Fruit fly (Drosophila melanogaster) whole organism, embryonic: ENCODE measurements around the gene Orct2.

Experiments
- Adf1 ChIP-seq: fragments of 200-800 bp; sonication (Bioruptor generic); IDR thresholded peaks from 2 replicates; pipeline ENCODE4 v1.3.6; 2022; ENCODE audit warnings: missing biosample characterization, missing genetic modification characterization
- CG1024 ChIP-seq: fragments of 200-800 bp; sonication (Bioruptor generic); IDR thresholded peaks from 2 replicates; pipeline ENCODE4 v1.3.6; 2022; ENCODE audit warnings: missing biosample characterization, missing genetic modification characterization
- CG10431 ChIP-seq: fragments of 200-800 bp; sonication (Bioruptor generic); optimal IDR thresholded peaks from 3 replicates; lab custom pipeline; 2018; ENCODE audit warnings: missing biosample characterization, mild to moderate bottlenecking, missing genetic modification characterization
- CG10543 ChIP-seq: fragments of 200-800 bp; sonication (Bioruptor generic); optimal IDR thresholded peaks from 3 replicates; lab custom pipeline; 2017; ENCODE audit warnings: missing biosample characterization, mild to moderate bottlenecking, missing genetic modification characterization, moderate library complexity
- CG11085 ChIP-seq: fragments of 200-800 bp; sonication (Bioruptor generic); IDR thresholded peaks from 2 replicates; pipeline ENCODE4 v1.3.6; 2022; ENCODE audit warnings: missing biosample characterization, missing genetic modification characterization
- CG11398 ChIP-seq: fragments of 200-800 bp; sonication (Bioruptor generic); optimal IDR thresholded peaks from 2 replicates; lab custom pipeline; 2016; ENCODE audit warnings: missing biosample characterization, missing genetic modification characterization
- CG12219 ChIP-seq: fragments of 200-800 bp; sonication (Bioruptor generic); optimal IDR thresholded peaks from 3 replicates; lab custom pipeline; 2018; ENCODE audit warnings: missing biosample characterization, mild to moderate bottlenecking, missing genetic modification characterization
- CG12942 ChIP-seq: fragments of 200-800 bp; sonication (Bioruptor generic); optimal IDR thresholded peaks from 3 replicates; lab custom pipeline; 2016; ENCODE audit warnings: missing biosample characterization, missing genetic modification characterization
- CG13287 ChIP-seq: fragments of 200-800 bp; sonication (Bioruptor generic); IDR thresholded peaks from 2 replicates; pipeline ENCODE4 v1.3.6; 2022; ENCODE audit warnings: missing biosample characterization, missing genetic modification characterization; ENCODE audit not compliant: partially characterized antibody
- CG13424 ChIP-seq: fragments of 200-800 bp; sonication (Bioruptor generic); optimal IDR thresholded peaks from 2 replicates; lab custom pipeline; 2019; ENCODE audit warnings: missing biosample characterization, mild to moderate bottlenecking, missing genetic modification characterization, moderate library complexity
- CG15479 ChIP-seq: fragments of 200-800 bp; sonication (Bioruptor generic); optimal IDR thresholded peaks from 3 replicates; lab custom pipeline; 2019; ENCODE audit warnings: missing biosample characterization, mild to moderate bottlenecking, missing genetic modification characterization, moderate library complexity
- CG16779 ChIP-seq: fragments of 200-800 bp; sonication (Bioruptor generic); IDR thresholded peaks from 2 replicates; pipeline ENCODE4 v1.3.6; 2022; ENCODE audit warnings: missing biosample characterization, missing genetic modification characterization
- CG1832 ChIP-seq: fragments of 200-800 bp; sonication (Bioruptor generic); optimal IDR thresholded peaks from 2 replicates; lab custom pipeline; 2017; ENCODE audit warnings: missing biosample characterization, mild to moderate bottlenecking, missing genetic modification characterization, inconsistent platforms
- CG4404 ChIP-seq: fragments of 200-800 bp; sonication (Bioruptor generic); IDR thresholded peaks from 2 replicates; pipeline ENCODE4 v1.3.6; 2022; ENCODE audit warnings: missing biosample characterization, missing genetic modification characterization
- CG8281 ChIP-seq: fragments of 200-800 bp; sonication (Bioruptor generic); optimal IDR thresholded peaks from 2 replicates; lab custom pipeline; 2018; ENCODE audit warnings: missing biosample characterization, mild to moderate bottlenecking, missing genetic modification characterization, moderate library complexity
- CG9215 ChIP-seq: fragments of 200-800 bp; sonication (Bioruptor generic); IDR thresholded peaks from 2 replicates; pipeline ENCODE4 v1.3.6; 2022; ENCODE audit warnings: missing biosample characterization, missing genetic modification characterization
- CG9727 ChIP-seq: fragments of 200-800 bp; sonication (Bioruptor generic); optimal IDR thresholded peaks from 3 replicates; lab custom pipeline; 2017; ENCODE audit warnings: missing biosample characterization, mild to moderate bottlenecking, missing genetic modification characterization
- Camta ChIP-seq: fragments of 200-800 bp; sonication (Bioruptor generic); optimal IDR thresholded peaks from 2 replicates; lab custom pipeline; 2016; ENCODE audit warnings: missing biosample characterization, missing genetic modification characterization
- Doc2 ChIP-seq: fragments of 200-800 bp; sonication (Bioruptor generic); IDR thresholded peaks from 2 replicates; pipeline ENCODE4 v1.3.6; 2022; ENCODE audit warnings: missing biosample characterization, missing genetic modification characterization
- Dp ChIP-seq: fragments of 200-800 bp; sonication (Bioruptor generic); optimal IDR thresholded peaks from 2 replicates; lab custom pipeline; 2018; ENCODE audit warnings: missing biosample characterization, mild to moderate bottlenecking, missing genetic modification characterization, moderate library complexity
- Drgx ChIP-seq: fragments of 200-800 bp; sonication (Bioruptor generic); IDR thresholded peaks from 2 replicates; pipeline ENCODE4 v1.3.6; 2022; ENCODE audit warnings: missing biosample characterization, missing genetic modification characterization
- Eip74EF ChIP-seq, 2 experiments: fragments of 200-800 bp in 1 of 2; fragments of >200 bp in 1 of 2; sonication (Bioruptor generic) in 1 of 2; optimal IDR thresholded peaks; 2 replicates each; lab custom pipeline; 2017 to 2019; ENCODE audit warnings: missing biosample characterization in 2 of 2, missing genetic modification characterization in 2 of 2, mild to moderate bottlenecking in 1 of 2, moderate library complexity in 1 of 2
- Gug ChIP-seq: fragments of 200-800 bp; sonication (Bioruptor generic); IDR thresholded peaks from 4 replicates; pipeline ENCODE4 v1.3.6; 2022; ENCODE audit warnings: missing biosample characterization, missing genetic modification characterization
- NK7.1 ChIP-seq: fragments of 200-800 bp; sonication (Bioruptor generic); optimal IDR thresholded peaks from 3 replicates; lab custom pipeline; 2016; ENCODE audit warnings: missing biosample characterization, missing genetic modification characterization
- Opbp ChIP-seq: fragments of 200-800 bp; sonication (Bioruptor generic); IDR thresholded peaks from 3 replicates; pipeline ENCODE4 v1.3.6; 2022; ENCODE audit warnings: missing biosample characterization, missing genetic modification characterization; ENCODE audit not compliant: partially characterized antibody
- Pdp1 ChIP-seq, 2 experiments: fragments of 200-800 bp; sonication (Bioruptor generic); optimal IDR thresholded peaks; 3 replicates each; lab custom pipeline; 2016; ENCODE audit warnings: missing biosample characterization in 2 of 2, missing genetic modification characterization in 2 of 2, mild to moderate bottlenecking in 1 of 2, moderate library complexity in 1 of 2
- Spps ChIP-seq: fragments of 200-800 bp; sonication (Bioruptor generic); optimal IDR thresholded peaks from 2 replicates; lab custom pipeline; 2018; ENCODE audit warnings: missing biosample characterization, mild to moderate bottlenecking, missing genetic modification characterization
- Tbp ChIP-seq: fragments of >200 bp; optimal IDR thresholded peaks from 2 replicates; lab custom pipeline; 2018; ENCODE audit warnings: missing biosample characterization, missing genetic modification characterization
- ab ChIP-seq: fragments of 200-800 bp; sonication (Bioruptor generic); optimal IDR thresholded peaks from 2 replicates; lab custom pipeline; 2016; ENCODE audit warnings: missing biosample characterization, missing genetic modification characterization
- ase ChIP-seq: fragments of 200-800 bp; sonication (Bioruptor generic); IDR thresholded peaks from 3 replicates; pipeline ENCODE4 v1.3.6; 2022; ENCODE audit warnings: missing biosample characterization, missing genetic modification characterization
- bab2 ChIP-seq: fragments of 200-800 bp; sonication (Bioruptor generic); optimal IDR thresholded peaks from 2 replicates; lab custom pipeline; 2016; ENCODE audit warnings: missing biosample characterization, missing genetic modification characterization
- caup ChIP-seq: fragments of 200-800 bp; sonication (Bioruptor generic); optimal IDR thresholded peaks from 3 replicates; lab custom pipeline; 2017; ENCODE audit warnings: missing biosample characterization, mild to moderate bottlenecking, missing genetic modification characterization, moderate library complexity; ENCODE audit not compliant: severe bottlenecking
- crol ChIP-seq: fragments of 200-800 bp; sonication (Bioruptor generic); IDR thresholded peaks from 2 replicates; pipeline ENCODE4 v1.3.6; 2022; ENCODE audit warnings: missing biosample characterization, missing genetic modification characterization
- cwo ChIP-seq: fragments of 200-800 bp; sonication (Bioruptor generic); optimal IDR thresholded peaks from 3 replicates; lab custom pipeline; 2017; ENCODE audit warnings: missing biosample characterization, missing genetic modification characterization, mild to moderate bottlenecking, moderate library complexity, missing genetic modification reagents
- ems ChIP-seq: fragments of 200-800 bp; sonication (Bioruptor generic); optimal IDR thresholded peaks from 3 replicates; lab custom pipeline; 2016; ENCODE audit warnings: missing biosample characterization, missing genetic modification characterization
- fd96Cb ChIP-seq: fragments of 200-800 bp; sonication (Bioruptor generic); optimal IDR thresholded peaks from 2 replicates; lab custom pipeline; 2018; ENCODE audit warnings: missing biosample characterization, mild to moderate bottlenecking, missing genetic modification characterization, moderate library complexity
- gt ChIP-seq: fragments of 200-800 bp; sonication (Bioruptor generic); IDR thresholded peaks from 2 replicates; pipeline ENCODE4 v1.3.6; 2022; ENCODE audit warnings: missing biosample characterization, missing genetic modification characterization
- lbe ChIP-seq: fragments of 200-800 bp; sonication (Bioruptor generic); optimal IDR thresholded peaks from 2 replicates; lab custom pipeline; 2016; ENCODE audit warnings: missing biosample characterization, mild to moderate bottlenecking, missing genetic modification characterization
- nmo ChIP-seq: fragments of 200-800 bp; sonication (Bioruptor generic); optimal IDR thresholded peaks from 2 replicates; lab custom pipeline; 2018; ENCODE audit warnings: missing biosample characterization, mild to moderate bottlenecking, missing genetic modification characterization, moderate library complexity
- otp ChIP-seq: fragments of 200-800 bp; sonication (Bioruptor generic); IDR thresholded peaks from 3 replicates; pipeline ENCODE4, ENCODE4 v1.3.6; 2022; ENCODE audit warnings: missing biosample characterization, missing genetic modification characterization
- pho ChIP-seq: fragments of 200-800 bp; sonication (Bioruptor generic); optimal IDR thresholded peaks from 2 replicates; lab custom pipeline; 2016; ENCODE audit warnings: missing biosample characterization, missing genetic modification characterization
- pita ChIP-seq: fragments of 200-800 bp; sonication (Bioruptor generic); optimal IDR thresholded peaks from 2 replicates; lab custom pipeline; 2017; ENCODE audit warnings: missing biosample characterization, mild to moderate bottlenecking, missing genetic modification characterization
- pzg ChIP-seq: fragments of 200-800 bp; sonication (Bioruptor generic); optimal IDR thresholded peaks from 3 replicates; lab custom pipeline; 2018; ENCODE audit warnings: missing biosample characterization, mild to moderate bottlenecking, missing genetic modification characterization, moderate library complexity
- slp2 ChIP-seq: fragments of 200-800 bp; sonication (Bioruptor generic); optimal IDR thresholded peaks from 2 replicates; lab custom pipeline; 2016; ENCODE audit warnings: missing biosample characterization, missing genetic modification characterization
- sob ChIP-seq: fragments of 200-800 bp; sonication (Bioruptor generic); IDR thresholded peaks from 2 replicates; pipeline ENCODE4 v1.3.6; 2022; ENCODE audit warnings: missing biosample characterization, missing genetic modification characterization
- tll ChIP-seq, 2 experiments: fragments of 200-800 bp in 1 of 2; fragments of >200 bp in 1 of 2; sonication (Bioruptor generic) in 1 of 2; optimal IDR thresholded peaks; 2 replicates each; lab custom pipeline; 2017 to 2019; ENCODE audit warnings: missing biosample characterization in 2 of 2, missing genetic modification characterization in 2 of 2, mild to moderate bottlenecking in 1 of 2, moderate library complexity in 1 of 2
- unpg ChIP-seq: fragments of 200-800 bp; sonication (Bioruptor generic); optimal IDR thresholded peaks from 3 replicates; lab custom pipeline; 2018; ENCODE audit warnings: missing biosample characterization, mild to moderate bottlenecking, missing genetic modification characterization, moderate library complexity
- z ChIP-seq: fragments of 200-800 bp; sonication (Bioruptor generic); IDR thresholded peaks from 3 replicates; pipeline ENCODE4 v1.3.6; 2022; ENCODE audit warnings: missing biosample characterization, missing genetic modification characterization

Orct2 gene

DNA sequence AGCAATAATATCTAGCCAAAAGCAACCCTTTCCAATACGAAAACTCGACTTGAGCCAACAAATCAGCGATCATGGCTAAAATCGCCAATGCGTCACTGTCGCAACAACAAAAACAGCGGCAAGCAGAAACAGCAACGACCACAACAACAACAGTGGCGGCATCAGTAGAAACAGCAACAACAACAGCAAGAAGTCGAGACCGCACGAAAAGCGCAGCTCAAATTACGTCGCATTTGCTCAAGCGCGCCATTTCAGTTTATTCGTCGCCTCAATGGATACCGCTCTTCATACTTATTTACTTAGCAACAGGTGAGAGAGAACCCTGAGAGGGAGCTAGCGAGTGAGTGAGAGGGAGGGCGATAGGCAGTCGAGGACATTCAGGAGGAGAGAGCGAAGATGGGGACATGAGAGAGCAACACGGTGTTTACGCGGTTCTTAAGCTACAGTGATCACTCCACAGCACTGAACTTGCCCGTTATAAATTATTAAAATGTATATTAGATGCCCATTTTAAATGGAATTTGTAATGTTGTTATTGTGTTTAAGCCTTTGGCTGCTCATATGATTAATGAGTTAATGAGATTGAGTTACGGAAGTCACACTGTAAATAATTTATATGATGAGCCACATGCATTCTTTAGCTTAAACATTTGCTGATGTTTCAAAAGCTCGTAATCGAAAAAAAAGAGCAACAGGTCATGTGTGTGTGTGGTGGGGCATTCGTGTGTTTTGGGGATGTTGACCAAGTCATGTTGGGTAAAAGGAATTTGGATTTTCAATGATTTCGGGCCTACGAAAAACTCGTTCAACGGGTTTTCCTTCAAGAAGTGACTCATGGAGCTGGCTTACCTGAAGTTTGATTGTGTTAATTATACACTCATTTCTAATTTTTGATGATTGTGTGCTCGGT lies 23.0 kb downstream of the Orct2 start (continued):
- TF ChIP-seq caup (peak; percentile 78), ase (GFP tag; lab: Robert Waterston, UW) (peak; percentile 68; the same call in 2 of the 3 replicates), CG11398 (GFP tag; lab: Kevin White, UChicago) (peak; percentile 52), crol (no peak), gt (no peak), CG12219 (GFP tag; lab: Kevin White, UChicago) (peak; percentile 79), ab (GFP tag; lab: Kevin White, UChicago) (peak; percentile 39), fd96Cb (tag; lab: Kevin White, UChicago) (peak; percentile 67), Doc2 (GFP tag; lab: Robert Waterston, UW) (peak; percentile 30; the same call in 1 of the 2 replicates), CG10431 (GFP tag; lab: Kevin White, UChicago) (no peak), Gug (GFP tag; lab: Robert Waterston, UW) (peak; percentile 76), nmo (GFP tag; lab: Kevin White, UChicago) (peak; percentile 73), CG10543 (GFP tag; lab: Kevin White, UChicago) (peak; percentile 46), CG1832 (GFP tag; lab: Kevin White, UChicago) (peak; percentile 72), CG13287 (GFP tag; lab: Robert Waterston, UW) (no peak), Drgx (peak; percentile 94), CG4404 (GFP tag; lab: Robert Waterston, UW) (peak; percentile 84), unpg (GFP tag; lab: Kevin White, UChicago) (peak; percentile 87), pzg (GFP tag; lab: Kevin White, UChicago) (no peak), CG9727 (peak; percentile 83), CG8281 (tag; lab: Kevin White, UChicago) (peak; percentile 3), slp2 (GFP tag; lab: Kevin White, UChicago) (peak; percentile 65), ems (GFP tag; lab: Kevin White, UChicago) (peak; percentile 53), Camta (GFP tag; lab: Kevin White, UChicago) (peak; percentile 51), CG12942 (GFP tag; lab: Kevin White, UChicago) (peak; percentile 58), pho (peak; percentile 59), Dp (no peak), cwo (GFP tag; lab: Kevin White, UChicago) (no peak), bab2 (GFP tag; lab: Kevin White, UChicago) (peak; percentile 59), CG15479 (no peak), Opbp (GFP tag; lab: Robert Waterston, UW) (no peak), lbe (GFP tag; lab: Kevin White, UChicago) (peak; percentile 98), tll (GFP tag; optimal IDR thresholded peaks at IDR 0.05; lab: Kevin White, UChicago) (no peak), Pdp1 (GFP tag; optimal IDR thresholded peaks at IDR 0.05; lab: Kevin White, UChicago) (peak; percentile 73 to 81), CG11085 (peak; percentile 70), Eip74EF (GFP tag; optimal IDR thresholded peaks at IDR 0.05; lab: Kevin White, UChicago) (peak in 1 of 2 experiments; percentile 63), CG16779 (GFP tag; lab: Robert Waterston, UW) (peak; percentile 75; the same call in 1 of the 2 replicates), NK7.1 (GFP tag; lab: Kevin White, UChicago) (peak; percentile 69), z (GFP tag; lab: Robert Waterston, UW) (peak; percentile 49; the same call in 1 of the 3 replicates), sob (peak; percentile 80), CG9215 (GFP tag; lab: Robert Waterston, UW) (peak; percentile 75), Tbp (GFP tag; lab: Kevin White, UChicago) (no peak), Spps (peak; percentile 32), Adf1 (GFP tag; lab: Robert Waterston, UW) (no peak; the same call in 1 of the 2 replicates), CG1024 (GFP tag; lab: Robert Waterston, UW) (no peak), CG13424 (peak; percentile 83), pita (GFP tag; lab: Kevin White, UChicago) (no peak), otp (GFP tag; lab: Robert Waterston, UW) (peak; percentile 78; the same call in 2 of the 3 replicates)
